Worm (Caenorhabditis elegans) whole organism, midembryonic: ENCODE results near the gene ddx-35.

Experiments used
- T22C8.4 ChIP-seq: fragments of 200-800 bp; sonication (Bioruptor generic); IDR thresholded peaks from 2 replicates; pipeline ENCODE4 v1.3.6; 2022; ENCODE audit warnings: missing genetic modification characterization, missing compliant biosample characterization
- cog-1 ChIP-seq: sonication (generic microtip); optimal IDR thresholded peaks from 2 replicates; lab custom pipeline; 2016; ENCODE audit warnings: missing genetic modification characterization, missing compliant biosample characterization
- flt-1 ChIP-seq: fragments of 200-800 bp; sonication (Bioruptor generic); IDR thresholded peaks from 2 replicates; pipeline ENCODE4 v1.3.6; 2022; ENCODE audit warnings: missing genetic modification characterization, missing compliant biosample characterization
- klf-2 ChIP-seq: fragments of 200-800 bp; sonication (Bioruptor generic); conservative IDR thresholded peaks from 2 replicates; pipeline ENCODE4 v1.3.6; 2022; ENCODE audit warnings: missing genetic modification reagents, missing genetic modification characterization, missing compliant biosample characterization
- med-1 ChIP-seq: sonication (generic microtip); optimal IDR thresholded peaks from 2 replicates; lab custom pipeline; 2017; ENCODE audit warnings: missing genetic modification characterization, mild to moderate bottlenecking, missing compliant biosample characterization, antibody characterized with exemption, missing genetic modification reagents; ENCODE audit not compliant: insufficient read depth
- ref-1 ChIP-seq: fragments of 200-800 bp; sonication (Bioruptor generic); conservative IDR thresholded peaks from 2 replicates; pipeline ENCODE4 v1.3.6; 2022; ENCODE audit warnings: missing genetic modification reagents, missing genetic modification characterization, missing compliant biosample characterization
- tab-1 ChIP-seq: fragments of 200-800 bp; sonication (Bioruptor generic); IDR thresholded peaks from 2 replicates; pipeline ENCODE4 v1.3.6; 2022; ENCODE audit warnings: missing genetic modification characterization, missing compliant biosample characterization
- ztf-23 ChIP-seq: fragments of 200-800 bp; sonication (Bioruptor generic); IDR thresholded peaks from 2 replicates; pipeline ENCODE4 v1.3.6; 2022; ENCODE audit warnings: missing genetic modification reagents, missing genetic modification characterization, missing compliant biosample characterization
- ztf-29 ChIP-seq: fragments of 200-800 bp; sonication (Bioruptor generic); IDR thresholded peaks from 2 replicates; pipeline ENCODE4 v1.3.6; 2022; ENCODE audit warnings: missing genetic modification reagents, missing genetic modification characterization, missing compliant biosample characterization

Gene ddx-35

ce11 chrIII:1580142-1580541 lies 25.9 kb upstream of the ddx-35 start:
- TF ChIP-seq flt-1 (GFP tag; lab: Robert Waterston, UW): no peak
- TF ChIP-seq cog-1 (tag; lab: Kevin White, UChicago): no peak
- TF ChIP-seq T22C8.4: peak; percentile 97
- TF ChIP-seq tab-1 (GFP tag; lab: Robert Waterston, UW): no peak

- TF ChIP-seq cog-1 (tag; lab: Kevin White, UChicago): no peak
- TF ChIP-seq med-1 (GFP tag; lab: Kevin White, UChicago): no peak
These were observed 24.8 kb upstream of the ddx-35 start for ce11 chrIII:1579001-1579400.

DNA sequence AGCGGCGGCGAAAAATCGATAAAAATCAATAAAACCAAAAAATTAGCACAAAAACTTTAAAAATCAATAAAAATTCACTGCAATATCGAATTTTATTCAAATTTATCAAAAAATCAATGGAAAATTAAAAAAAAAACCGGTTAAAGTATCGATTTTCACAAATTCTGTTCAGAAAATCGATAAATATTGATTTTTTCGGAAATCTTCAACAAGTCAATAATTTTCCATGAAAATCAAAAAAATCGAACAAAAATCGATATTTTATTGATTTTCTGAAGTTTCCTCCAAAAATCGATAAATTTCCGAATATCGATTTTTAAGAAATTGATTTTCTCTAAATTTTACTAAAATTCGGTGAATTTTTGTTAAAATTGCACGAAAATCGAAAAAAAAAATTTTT lies 24.3 kb upstream of the ddx-35 start:
- TF ChIP-seq ztf-23 (no peak), T22C8.4 (peak; percentile 77), klf-2 (GFP tag; lab: Robert Waterston, UW) (no peak), cog-1 (tag; lab: Kevin White, UChicago) (no peak), ref-1 (GFP tag; lab: Robert Waterston, UW) (no peak)

ce11 chrIII:1576451-1576850 lies 22.2 kb upstream of the ddx-35 start, which contains the start of gene Y22D7AL.7:
Gene Y22D7AL.7 (plus strand): TSS chrIII:1576751.
- TF ChIP-seq T22C8.4: no peak
- TF ChIP-seq ref-1 (GFP tag; lab: Robert Waterston, UW): no peak
- TF ChIP-seq tab-1 (GFP tag; lab: Robert Waterston, UW): no peak

- TF ChIP-seq ztf-23 (no peak), ref-1 (GFP tag; lab: Robert Waterston, UW) (no peak), klf-2 (GFP tag; lab: Robert Waterston, UW) (no peak), tab-1 (GFP tag; lab: Robert Waterston, UW) (no peak), med-1 (GFP tag; lab: Kevin White, UChicago) (no peak), ztf-29 (GFP tag; lab: Robert Waterston, UW) (no peak), T22C8.4 (no peak), flt-1 (GFP tag; lab: Robert Waterston, UW) (no peak), cog-1 (tag; lab: Kevin White, UChicago) (no peak)
These were observed 21.4 kb upstream of the ddx-35 start for ce11 chrIII:1575651-1576050.

ce11 chrIII:1570006-1570405 lies 15.8 kb upstream of the ddx-35 start, which contains the start of gene rep-1:
Gene rep-1 (plus strand): TSS chrIII:1570306.
- TF ChIP-seq med-1 (GFP tag; lab: Kevin White, UChicago) (no peak), tab-1 (GFP tag; lab: Robert Waterston, UW) (no peak), ztf-29 (GFP tag; lab: Robert Waterston, UW) (no peak), T22C8.4 (no peak), ztf-23 (no peak), ref-1 (GFP tag; lab: Robert Waterston, UW) (no peak), cog-1 (tag; lab: Kevin White, UChicago) (no peak), klf-2 (GFP tag; lab: Robert Waterston, UW) (no peak), flt-1 (GFP tag; lab: Robert Waterston, UW) (no peak)

ce11 chrIII:1558441-1559159 lies 4.4 kb upstream of the ddx-35 start, which contains the start of the genes eelo-1 and Y67D2.2:
Gene eelo-1 (minus strand): TSS chrIII:1558529.
Gene Y67D2.2 (plus strand): TSS chrIII:1558800.
- peak; percentile 8; the same call in 1 of the 2 replicates for TF ChIP-seq T22C8.4
- TF ChIP-seq med-1 (GFP tag; lab: Kevin White, UChicago): no peak

- TF ChIP-seq med-1 (GFP tag; lab: Kevin White, UChicago): no peak
- peak; percentile 51; the same call in 1 of the 2 replicates for TF ChIP-seq T22C8.4
These were observed 10.7 kb downstream of the ddx-35 start for ce11 chrIII:1543406-1544011.

- TF ChIP-seq med-1 (GFP tag; lab: Kevin White, UChicago) (no peak), tab-1 (GFP tag; lab: Robert Waterston, UW) (no peak), ref-1 (GFP tag; lab: Robert Waterston, UW) (no peak), ztf-29 (GFP tag; lab: Robert Waterston, UW) (no peak), cog-1 (tag; lab: Kevin White, UChicago) (no peak), flt-1 (GFP tag; lab: Robert Waterston, UW) (no peak), klf-2 (GFP tag; lab: Robert Waterston, UW) (no peak), T22C8.4 (no peak), ztf-23 (no peak)
These were observed 14.0 kb downstream of the ddx-35 start, which contains the start of the genes Y67D2.5 and cisd-3.2 for ce11 chrIII:1540100-1540695. Gene Y67D2.5 (minus strand): TSS chrIII:1540244. Gene cisd-3.2 (plus strand): TSS chrIII:1540493.

DNA sequence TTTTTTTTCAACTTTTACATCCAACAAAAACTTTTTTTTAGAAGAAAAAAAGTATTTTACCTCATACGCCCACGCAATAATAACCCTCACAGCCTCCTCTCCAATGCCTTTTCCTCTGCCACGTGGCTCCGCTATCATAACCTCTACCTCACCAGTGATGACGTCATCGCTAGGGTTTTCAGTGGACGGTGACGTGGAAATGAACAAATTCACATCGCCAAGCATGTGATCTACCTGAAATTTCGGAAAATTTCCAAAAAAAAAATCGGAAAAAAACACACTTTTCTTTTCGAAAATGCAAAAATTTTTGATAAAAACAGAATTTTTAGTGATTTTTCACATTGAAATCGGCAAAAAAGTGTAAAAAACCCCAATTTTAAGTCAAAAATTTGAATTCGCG lies 14.9 kb downstream of the ddx-35 start:
- TF ChIP-seq ztf-29 (GFP tag; lab: Robert Waterston, UW): no peak
- no peak for TF ChIP-seq T22C8.4
- TF ChIP-seq ref-1 (GFP tag; lab: Robert Waterston, UW): no peak
- TF ChIP-seq tab-1 (GFP tag; lab: Robert Waterston, UW): no peak
- TF ChIP-seq flt-1 (GFP tag; lab: Robert Waterston, UW): no peak
- TF ChIP-seq cog-1 (tag; lab: Kevin White, UChicago): no peak
- no peak for TF ChIP-seq med-1 (GFP tag; lab: Kevin White, UChicago)
- TF ChIP-seq klf-2 (GFP tag; lab: Robert Waterston, UW): no peak
- no peak for TF ChIP-seq ztf-23
